Fruit fly (Drosophila melanogaster): ENCODE measurements around the gene CG7218.

CG7218 gene

DNA sequence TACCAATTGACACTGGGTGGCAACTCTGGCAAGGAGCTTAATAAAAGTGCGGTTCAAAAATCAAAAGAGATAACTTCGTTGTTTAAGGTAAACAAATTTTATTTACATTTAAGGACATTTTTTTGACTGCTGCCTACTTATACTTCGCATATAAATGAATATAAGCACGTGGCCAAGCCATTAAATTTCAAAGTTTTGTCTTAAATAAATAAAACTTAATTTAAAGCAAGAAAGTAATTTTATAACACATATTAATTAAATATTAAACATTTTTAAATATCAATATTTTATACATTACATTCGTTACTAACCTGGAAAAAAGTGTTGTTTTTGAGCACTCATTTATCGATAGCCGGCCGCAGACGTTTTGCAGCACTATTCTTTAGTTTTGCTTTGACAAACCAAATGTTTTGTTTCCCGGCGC lies 24.5 kb upstream of the CG7218 start, which contains the start of the genes CG12321 and MED17 (continued):
- peak; percentile 61 for TF ChIP-seq CG6854 (GFP tag; optimal IDR thresholded peaks at IDR 0.05)
- TF ChIP-seq sc (optimal IDR thresholded peaks at IDR 0.05), result no peak
- peak; percentile 85 for TF ChIP-seq sc (GFP tag; optimal IDR thresholded peaks at IDR 0.05)
- TF ChIP-seq CG8944 (GFP tag; optimal IDR thresholded peaks at IDR 0.05), result peak; percentile 67
- no peak for TF ChIP-seq CG8478 (optimal IDR thresholded peaks at IDR 0.05)
- peak; percentile 87 for TF ChIP-seq ssp (GFP tag; IDR thresholded peaks at IDR 0.05)
- no peak for TF ChIP-seq grn (GFP tag; optimal IDR thresholded peaks at IDR 0.05)
- TF ChIP-seq wor (GFP tag; IDR thresholded peaks at IDR 0.05), result peak; percentile 85
- TF ChIP-seq CG17568 (GFP tag; optimal IDR thresholded peaks at IDR 0.05), result no peak
- TF ChIP-seq tx (GFP tag; optimal IDR thresholded peaks at IDR 0.05), result peak; percentile 61
- peak; percentile 55 to 57 for TF ChIP-seq Pdp1 (GFP tag; optimal IDR thresholded peaks at IDR 0.05)
- TF ChIP-seq CG6683 (GFP tag; optimal IDR thresholded peaks at IDR 0.05), result peak; percentile 71
- TF ChIP-seq zf30C (GFP tag; optimal IDR thresholded peaks at IDR 0.05), result no peak
- no peak for TF ChIP-seq Neu2 (GFP tag; optimal IDR thresholded peaks at IDR 0.05; ENCODE audit: borderline replicate concordance)
- TF ChIP-seq CG14441 (GFP tag; IDR thresholded peaks at IDR 0.05), result peak; percentile 82; the same call in 1 of the 2 replicates
- no peak for TF ChIP-seq CG9876 (GFP tag; optimal IDR thresholded peaks at IDR 0.05)
- no peak for TF ChIP-seq gfzf (GFP tag; optimal IDR thresholded peaks at IDR 0.05)
- no peak for TF ChIP-seq HLH4C (GFP tag; IDR thresholded peaks at IDR 0.05; ENCODE audit: partially characterized antibody)
- TF ChIP-seq fd3F (GFP tag; optimal IDR thresholded peaks at IDR 0.05), result peak; percentile 85
- peak; percentile 85 for TF ChIP-seq Max (GFP tag; optimal IDR thresholded peaks at IDR 0.05)
- peak; percentile 89 for TF ChIP-seq CG15269 (tag; optimal IDR thresholded peaks at IDR 0.05)
- peak; percentile 94 for TF ChIP-seq CG1602 (GFP tag; optimal IDR thresholded peaks at IDR 0.05)
- TF ChIP-seq CG31224 (GFP tag; IDR thresholded peaks at IDR 0.05), result peak; percentile 83
- TF ChIP-seq Awh (GFP tag; IDR thresholded peaks at IDR 0.05), result peak; percentile 50; the same call in 1 of the 2 replicates
- no peak for TF ChIP-seq Hr39 (optimal IDR thresholded peaks at IDR 0.05)
- no peak for TF ChIP-seq Opbp (GFP tag; IDR thresholded peaks at IDR 0.05; ENCODE audit: partially characterized antibody)
- peak; percentile 16 for TF ChIP-seq ash1 (GFP tag; optimal IDR thresholded peaks at IDR 0.05)
- TF ChIP-seq gro (GFP tag; optimal IDR thresholded peaks at IDR 0.05), result no peak
- no peak for TF ChIP-seq salm (tag; optimal IDR thresholded peaks at IDR 0.05)
- peak; percentile 88 for TF ChIP-seq E2f1 (GFP tag; IDR thresholded peaks at IDR 0.05)
- peak; percentile 96 for TF ChIP-seq CG17361 (GFP tag; IDR thresholded peaks at IDR 0.05)
- TF ChIP-seq CG33557 (GFP tag; optimal IDR thresholded peaks at IDR 0.05), result peak; percentile 72
- peak; percentile 84 for TF ChIP-seq Blimp-1 (GFP tag; optimal IDR thresholded peaks at IDR 0.05)
- TF ChIP-seq HLHmδ (GFP tag; optimal IDR thresholded peaks at IDR 0.05), result no peak
- peak; percentile 84 for TF ChIP-seq Six4 (GFP tag; optimal IDR thresholded peaks at IDR 0.05)
- TF ChIP-seq CG7357 (GFP tag; IDR thresholded peaks at IDR 0.05), result peak; percentile 68; the same call in 2 of the 3 replicates
- peak; percentile 82 for TF ChIP-seq CG31388 (GFP tag; optimal IDR thresholded peaks at IDR 0.05)
- TF ChIP-seq CG9817 (tag; optimal IDR thresholded peaks at IDR 0.05), result peak; percentile 86
- no peak for TF ChIP-seq chinmo (GFP tag; IDR thresholded peaks at IDR 0.05; ENCODE audit: partially characterized antibody)
- peak; percentile 81 for TF ChIP-seq CG18011 (GFP tag; optimal IDR thresholded peaks at IDR 0.05)
- TF ChIP-seq CG1024 (GFP tag; IDR thresholded peaks at IDR 0.05), result no peak
- TF ChIP-seq aop (GFP tag; IDR thresholded peaks at IDR 0.05), result no peak
- TF ChIP-seq fd96Cb (tag; optimal IDR thresholded peaks at IDR 0.05), result peak; percentile 85
- TF ChIP-seq kah (GFP tag; optimal IDR thresholded peaks at IDR 0.05), result peak; percentile 37
- TF ChIP-seq Asciz (GFP tag; optimal IDR thresholded peaks at IDR 0.05), result peak; percentile 78
- TF ChIP-seq CG12155 (GFP tag; optimal IDR thresholded peaks at IDR 0.05), result peak; percentile 90
- TF ChIP-seq mirr (GFP tag; optimal IDR thresholded peaks at IDR 0.05), result peak; percentile 19
- TF ChIP-seq hth (optimal IDR thresholded peaks at IDR 0.05), result no peak
- TF ChIP-seq klu (GFP tag; IDR thresholded peaks at IDR 0.05), result peak; percentile 91
- peak; percentile 89 for TF ChIP-seq NfI (GFP tag; optimal IDR thresholded peaks at IDR 0.05)
- peak; percentile 72; the same call in 2 of the 3 replicates for TF ChIP-seq H15 (GFP tag; IDR thresholded peaks at IDR 0.05)
- TF ChIP-seq ab (GFP tag; optimal IDR thresholded peaks at IDR 0.05), result peak; percentile 41

All from whole organism, embryonic.